5 worm cellular contexts compared by ENCODE assay signal in genomic region chrX:2549322-2549721, ce11.
TF ChIP-seq lines count a peak whose summit lies in the region.

No protein-coding gene starts in this region.

TF ChIP-seq in whole organism, L1 larva, 84 proteins besides CTCF, POLR2A, EP300 and RAD21 (continues in another document):
- TF ChIP-seq fkh-8 (tag; optimal IDR thresholded peaks at IDR 0.05; lab: Kevin White, UChicago) (peak; percentile 42), snpc-4 (tag; optimal IDR thresholded peaks at IDR 0.05; lab: Kevin White, UChicago) (peak; percentile 48), nhr-77 (tag; optimal IDR thresholded peaks at IDR 0.05; lab: Kevin White, UChicago) (peak; percentile 82), lin-39 (tag; optimal IDR thresholded peaks at IDR 0.05; lab: Kevin White, UChicago) (no peak), mef-2 (tag; optimal IDR thresholded peaks at IDR 0.05; lab: Kevin White, UChicago) (peak; percentile 29), unc-30 (tag; optimal IDR thresholded peaks at IDR 0.05; lab: Kevin White, UChicago) (no peak), swsn-7 (tag; optimal IDR thresholded peaks at IDR 0.05; lab: Kevin White, UChicago) (peak; percentile 75), lir-3 (tag; optimal IDR thresholded peaks at IDR 0.05; lab: Kevin White, UChicago; ENCODE audit: poor library complexity) (peak; percentile 48), ceh-8 (GFP tag; optimal IDR thresholded peaks at IDR 0.05; lab: Kevin White, UChicago) (peak; percentile 41), ceh-90 (tag; optimal IDR thresholded peaks at IDR 0.05; lab: Kevin White, UChicago) (no peak), pax-3 (tag; optimal IDR thresholded peaks at IDR 0.05; lab: Kevin White, UChicago) (peak; percentile 30), nhr-71 (tag; optimal IDR thresholded peaks at IDR 0.05; lab: Kevin White, UChicago) (peak; percentile 80), ceh-82 (tag; optimal IDR thresholded peaks at IDR 0.05; lab: Kevin White, UChicago) (peak; percentile 30 to 65 (median 36)), elt-2 (tag; optimal IDR thresholded peaks at IDR 0.05; lab: Kevin White, UChicago) (peak; percentile 12), fkh-10 (GFP tag; optimal IDR thresholded peaks at IDR 0.05; lab: Kevin White, UChicago) (peak; percentile 15), skn-1 (tag; optimal IDR thresholded peaks at IDR 0.05; lab: Kevin White, UChicago) (peak; percentile 94), sup-37 (GFP tag; optimal IDR thresholded peaks at IDR 0.05; lab: Kevin White, UChicago) (peak; percentile 32), fos-1 (tag; optimal IDR thresholded peaks at IDR 0.05; lab: Kevin White, UChicago) (peak; percentile 43)

TF ChIP-seq in whole organism, L3 larva, 47 proteins besides CTCF, POLR2A, EP300 and RAD21 (continues in another document):
- TF ChIP-seq elt-1 (tag; optimal IDR thresholded peaks at IDR 0.05; lab: Kevin White, UChicago) (no peak), fkh-10 (GFP tag; optimal IDR thresholded peaks at IDR 0.05; lab: Kevin White, UChicago) (no peak), R02D3.7 (tag; optimal IDR thresholded peaks at IDR 0.05; lab: Kevin White, UChicago) (no peak), pqm-1 (tag; optimal IDR thresholded peaks at IDR 0.05; lab: Kevin White, UChicago) (peak; percentile 38), unc-62 (GFP tag; optimal IDR thresholded peaks at IDR 0.05; lab: Kevin White, UChicago) (no peak), ceh-82 (tag; optimal IDR thresholded peaks at IDR 0.05; lab: Kevin White, UChicago) (no peak), nhr-76 (tag; optimal IDR thresholded peaks at IDR 0.05; lab: Kevin White, UChicago) (no peak), nhr-11 (tag; optimal IDR thresholded peaks at IDR 0.05; lab: Kevin White, UChicago) (no peak), tbx-2 (tag; optimal IDR thresholded peaks at IDR 0.05; lab: Kevin White, UChicago) (peak; percentile 43), mml-1 (tag; optimal IDR thresholded peaks at IDR 0.05; lab: Kevin White, UChicago) (no peak), unc-39 (tag; optimal IDR thresholded peaks at IDR 0.05; lab: Kevin White, UChicago) (no peak), jun-1 (tag; optimal IDR thresholded peaks at IDR 0.05; lab: Kevin White, UChicago) (peak; percentile 39), nhr-28 (tag; optimal IDR thresholded peaks at IDR 0.05; lab: Kevin White, UChicago) (no peak), fos-1 (tag; optimal IDR thresholded peaks at IDR 0.05; lab: Kevin White, UChicago) (peak; percentile 62), mdl-1 (tag; optimal IDR thresholded peaks at IDR 0.05; lab: Kevin White, UChicago) (no peak), nhr-67 (tag; optimal IDR thresholded peaks at IDR 0.05; lab: Kevin White, UChicago) (no peak), nhr-43 (tag; optimal IDR thresholded peaks at IDR 0.05; lab: Kevin White, UChicago; ENCODE audit: poor library complexity, severe bottlenecking) (peak; percentile 37), daf-12 (tag; optimal IDR thresholded peaks at IDR 0.05; lab: Kevin White, UChicago) (no peak), fkh-2 (tag; optimal IDR thresholded peaks at IDR 0.05; lab: Kevin White, UChicago) (no peak), elt-2 (tag; optimal IDR thresholded peaks at IDR 0.05; lab: Kevin White, UChicago) (peak; percentile 58)

TF ChIP-seq in whole organism, early embryonic, 17 proteins besides CTCF, POLR2A, EP300 and RAD21:
- TF ChIP-seq pes-1 (GFP tag; IDR thresholded peaks at IDR 0.05; lab: Robert Waterston, UW), result peak; percentile 94
- TF ChIP-seq ceh-36 (tag; optimal IDR thresholded peaks at IDR 0.05; lab: Kevin White, UChicago), result peak; percentile 91
- peak; percentile 90 for TF ChIP-seq F13C5.2 (tag; optimal IDR thresholded peaks at IDR 0.05; lab: Kevin White, UChicago)
- TF ChIP-seq tra-4 (tag; optimal IDR thresholded peaks at IDR 0.05; lab: Kevin White, UChicago), result peak; percentile 78
- TF ChIP-seq scrt-1 (GFP tag; IDR thresholded peaks at IDR 0.05; lab: Robert Waterston, UW), result peak; percentile 88
- TF ChIP-seq sea-1 (GFP tag; conservative IDR thresholded peaks at IDR 0.05; lab: Robert Waterston, UW), result peak; percentile 91
- peak; percentile 87 for TF ChIP-seq aly-1 (tag; optimal IDR thresholded peaks at IDR 0.05; lab: Kevin White, UChicago)
- TF ChIP-seq tbx-11 (GFP tag; IDR thresholded peaks at IDR 0.05; lab: Robert Waterston, UW), result peak; percentile 91
- peak; percentile 78 for TF ChIP-seq hmbx-1 (tag; optimal IDR thresholded peaks at IDR 0.05; lab: Kevin White, UChicago)
- peak; percentile 83 for TF ChIP-seq hnd-1 (tag; optimal IDR thresholded peaks at IDR 0.05; lab: Kevin White, UChicago)
- peak; percentile 83 for TF ChIP-seq flt-1 (GFP tag; IDR thresholded peaks at IDR 0.05; lab: Robert Waterston, UW)
- peak; percentile 96 for TF ChIP-seq hmg-4 (GFP tag; optimal IDR thresholded peaks at IDR 0.05; lab: Kevin White, UChicago)
- no peak for TF ChIP-seq ama-1 (optimal IDR thresholded peaks at IDR 0.05; lab: Kevin White, UChicago)
- TF ChIP-seq tbx-37 (GFP tag; conservative IDR thresholded peaks at IDR 0.05; lab: Robert Waterston, UW), result peak; percentile 76
- peak; percentile 78 for TF ChIP-seq B0310.2 (tag; optimal IDR thresholded peaks at IDR 0.05; lab: Kevin White, UChicago)
- TF ChIP-seq ets-7 (tag; optimal IDR thresholded peaks at IDR 0.05; lab: Kevin White, UChicago), result peak; percentile 72
- peak; percentile 87 for TF ChIP-seq ceh-13 (GFP tag; optimal IDR thresholded peaks at IDR 0.05; lab: Kevin White, UChicago)

TF ChIP-seq in whole organism, midembryonic, 9 proteins besides CTCF, POLR2A, EP300 and RAD21:
- TF ChIP-seq T22C8.4 (GFP tag; IDR thresholded peaks at IDR 0.05; lab: Robert Waterston, UW), result peak; percentile 87
- peak; percentile 91 for TF ChIP-seq tab-1 (GFP tag; IDR thresholded peaks at IDR 0.05; lab: Robert Waterston, UW)
- peak; percentile 95 for TF ChIP-seq flt-1 (GFP tag; IDR thresholded peaks at IDR 0.05; lab: Robert Waterston, UW)
- TF ChIP-seq ref-1 (GFP tag; conservative IDR thresholded peaks at IDR 0.05; lab: Robert Waterston, UW), result peak; percentile 84
- peak; percentile 72 for TF ChIP-seq med-1 (GFP tag; optimal IDR thresholded peaks at IDR 0.05; lab: Kevin White, UChicago; ENCODE audit: insufficient read depth)
- TF ChIP-seq klf-2 (GFP tag; conservative IDR thresholded peaks at IDR 0.05; lab: Robert Waterston, UW), result peak; percentile 77
- peak; percentile 91 for TF ChIP-seq cog-1 (tag; optimal IDR thresholded peaks at IDR 0.05; lab: Kevin White, UChicago)
- peak; percentile 91 for TF ChIP-seq ztf-23 (GFP tag; IDR thresholded peaks at IDR 0.05; lab: Robert Waterston, UW)
- TF ChIP-seq ztf-29 (GFP tag; IDR thresholded peaks at IDR 0.05; lab: Robert Waterston, UW), result peak; percentile 90

TF ChIP-seq in whole organism, young adult, 124 proteins besides CTCF, POLR2A, EP300 and RAD21 (continues in another document):
- TF ChIP-seq ceh-40 (GFP tag; IDR thresholded peaks at IDR 0.05; lab: Robert Waterston, UW) (0 out of 2 replicates have a peak, but pooled peaks have one; percentile 25), mes-4 (tag; optimal IDR thresholded peaks at IDR 0.05; lab: Kevin White, UChicago) (peak; percentile 66), Y95B8A.8 (GFP tag; IDR thresholded peaks at IDR 0.05; lab: Robert Waterston, UW) (no peak), let-526 (GFP tag; IDR thresholded peaks at IDR 0.05; lab: Robert Waterston, UW) (0 out of 2 replicates have a peak, but pooled peaks have one; percentile 32), F57C9.4 (tag; optimal IDR thresholded peaks at IDR 0.05; lab: Kevin White, UChicago) (peak; percentile 25), madf-8 (GFP tag; conservative IDR thresholded peaks at IDR 0.05; lab: Robert Waterston, UW) (no peak), B0336.3 (GFP tag; IDR thresholded peaks at IDR 0.05; lab: Robert Waterston, UW) (peak; percentile 76), chd-7 (tag; optimal IDR thresholded peaks at IDR 0.05; lab: Kevin White, UChicago) (peak; percentile 81), hlh-12 (tag; optimal IDR thresholded peaks at IDR 0.05; lab: Kevin White, UChicago) (peak; percentile 63), lsy-27 (tag; optimal IDR thresholded peaks at IDR 0.05; lab: Kevin White, UChicago; ENCODE audit: borderline replicate concordance, insufficient read depth) (peak; percentile 74), dpff-1 (tag; optimal IDR thresholded peaks at IDR 0.05; lab: Kevin White, UChicago) (no peak), mel-28 (tag; optimal IDR thresholded peaks at IDR 0.05; lab: Kevin White, UChicago; ENCODE audit: borderline replicate concordance) (no peak), attf-5 (GFP tag; optimal IDR thresholded peaks at IDR 0.05; lab: Kevin White, UChicago) (peak; percentile 59), zfh-2 (GFP tag; conservative IDR thresholded peaks at IDR 0.05; lab: Robert Waterston, UW) (0 out of 2 replicates have a peak, but pooled peaks have one; percentile 35), nhr-120 (GFP tag; IDR thresholded peaks at IDR 0.05; lab: Robert Waterston, UW) (no peak), F49E8.2 (tag; optimal IDR thresholded peaks at IDR 0.05; lab: Kevin White, UChicago; ENCODE audit: insufficient read depth) (peak; percentile 42), rcor-1 (GFP tag; IDR thresholded peaks at IDR 0.05; lab: Robert Waterston, UW) (peak; percentile 51; the same call in 1 of the 2 replicates), B0035.1 (tag; optimal IDR thresholded peaks at IDR 0.05; lab: Kevin White, UChicago) (peak; percentile 56), ccch-3 (GFP tag; optimal IDR thresholded peaks at IDR 0.05; lab: Kevin White, UChicago) (peak; percentile 37), F23B12.7 (tag; optimal IDR thresholded peaks at IDR 0.05; lab: Kevin White, UChicago; ENCODE audit: insufficient read depth) (peak; percentile 85), zim-3 (tag; optimal IDR thresholded peaks at IDR 0.05; lab: Kevin White, UChicago) (peak; percentile 72), ekl-4 (GFP tag; IDR thresholded peaks at IDR 0.05; lab: Robert Waterston, UW) (peak; percentile 30; the same call in 1 of the 2 replicates), nfya-2 (GFP tag; IDR thresholded peaks at IDR 0.05; lab: Robert Waterston, UW) (no peak), xnd-1 (tag; optimal IDR thresholded peaks at IDR 0.05; lab: Kevin White, UChicago) (no peak), mcd-1 (GFP tag; IDR thresholded peaks at IDR 0.05; lab: Robert Waterston, UW) (peak; percentile 54; the same call in 1 of the 2 replicates), lin-26 (GFP tag; IDR thresholded peaks at IDR 0.05; lab: Robert Waterston, UW) (peak; percentile 92; the same call in 1 of the 2 replicates), D2030.7 (GFP tag; IDR thresholded peaks at IDR 0.05; lab: Robert Waterston, UW) (peak; percentile 86), ceh-27 (GFP tag; optimal IDR thresholded peaks at IDR 0.05; lab: Kevin White, UChicago) (peak; percentile 36), T26A5.8 (tag; optimal IDR thresholded peaks at IDR 0.05; lab: Kevin White, UChicago) (no peak), F10E7.11 (tag; optimal IDR thresholded peaks at IDR 0.05; lab: Kevin White, UChicago) (peak; percentile 23), pbrm-1 (GFP tag; IDR thresholded peaks at IDR 0.05; lab: Robert Waterston, UW) (peak; percentile 69; the same call in 1 of the 2 replicates), egrh-3 (GFP tag; IDR thresholded peaks at IDR 0.05; lab: Robert Waterston, UW) (peak; percentile 42; the same call in 1 of the 2 replicates), ztf-28 (GFP tag; IDR thresholded peaks at IDR 0.05; lab: Robert Waterston, UW) (peak; percentile 78; the same call in 1 of the 2 replicates)

Comparison
In these comparisons a context has a peak if more than half of its experiments do, and no peak if none do; other contexts are left out.
1. Of the 8 proteins assayed by ChIP-seq in both whole organism, young adult and whole organism, L1 larva: peak only in whole organism, young adult: ama-1; only in whole organism, L1 larva: unc-130; in both: nhr-90 and snpc-4; in neither: 1; mixed calls (peak in some experiments, not most) for 3.